1 fruit fly cellular context compared by ENCODE assay signal in genomic region chr3R:17941086-17941485, dm6.
TF ChIP-seq lines count a peak whose summit lies in the region.

No protein-coding gene starts in this region.

TF ChIP-seq in whole organism, embryonic, 481 proteins besides CTCF, POLR2A, EP300 and RAD21 (continued from another document and continues in another):
- no peak for TF ChIP-seq dati (GFP tag; IDR thresholded peaks at IDR 0.05; lab: Robert Waterston, UW)
- TF ChIP-seq Atf6 (GFP tag; IDR thresholded peaks at IDR 0.05; lab: Robert Waterston, UW), result no peak
- TF ChIP-seq Bgb (GFP tag; IDR thresholded peaks at IDR 0.05; lab: Robert Waterston, UW; ENCODE audit: partially characterized antibody), result no peak
- TF ChIP-seq CG6791 (GFP tag; IDR thresholded peaks at IDR 0.05; lab: Robert Waterston, UW; ENCODE audit: partially characterized antibody), result no peak
- peak; percentile 21 for TF ChIP-seq Asciz (GFP tag; optimal IDR thresholded peaks at IDR 0.05; lab: Kevin White, UChicago)
- TF ChIP-seq CG4707 (GFP tag; optimal IDR thresholded peaks at IDR 0.05; lab: Kevin White, UChicago), result no peak
- peak; percentile 22 for TF ChIP-seq Pdp1 (GFP tag; optimal IDR thresholded peaks at IDR 0.05; lab: Kevin White, UChicago)
- no peak for TF ChIP-seq pho (GFP tag; optimal IDR thresholded peaks at IDR 0.05; lab: Kevin White, UChicago)
- no peak for TF ChIP-seq CG10543 (GFP tag; optimal IDR thresholded peaks at IDR 0.05; lab: Kevin White, UChicago)
- no peak for TF ChIP-seq CG6854 (GFP tag; optimal IDR thresholded peaks at IDR 0.05; lab: Kevin White, UChicago)
- TF ChIP-seq CG12942 (GFP tag; optimal IDR thresholded peaks at IDR 0.05; lab: Kevin White, UChicago), result peak; percentile 59
- no peak for TF ChIP-seq Hand (GFP tag; optimal IDR thresholded peaks at IDR 0.05; lab: Kevin White, UChicago)
- TF ChIP-seq org-1 (GFP tag; optimal IDR thresholded peaks at IDR 0.05; lab: Kevin White, UChicago), result peak; percentile 54
- TF ChIP-seq jing (GFP tag; optimal IDR thresholded peaks at IDR 0.05; lab: Kevin White, UChicago), result peak; percentile 26
- no peak for TF ChIP-seq gsb (GFP tag; IDR thresholded peaks at IDR 0.05; lab: Robert Waterston, UW)
- TF ChIP-seq CG11504 (tag; optimal IDR thresholded peaks at IDR 0.05; lab: Kevin White, UChicago), result peak; percentile 65
- TF ChIP-seq unc-4 (GFP tag; IDR thresholded peaks at IDR 0.05; lab: Robert Waterston, UW; ENCODE audit: partially characterized antibody), result no peak
- peak; percentile 20 for TF ChIP-seq Atf-2 (GFP tag; optimal IDR thresholded peaks at IDR 0.05; lab: Kevin White, UChicago)
- no peak for TF ChIP-seq CG16779 (GFP tag; IDR thresholded peaks at IDR 0.05; lab: Robert Waterston, UW)
- TF ChIP-seq Sry-β (GFP tag; optimal IDR thresholded peaks at IDR 0.05; lab: Kevin White, UChicago), result no peak
- no peak for TF ChIP-seq al (GFP tag; IDR thresholded peaks at IDR 0.05; lab: Robert Waterston, UW)
- TF ChIP-seq Xbp1 (GFP tag; optimal IDR thresholded peaks at IDR 0.05; lab: Kevin White, UChicago), result peak; percentile 58
- peak in 1 of 3 experiments; percentile 91 for TF ChIP-seq lola (GFP tag; optimal IDR thresholded peaks at IDR 0.05; lab: Kevin White, UChicago)
- TF ChIP-seq hth (optimal IDR thresholded peaks at IDR 0.05; lab: Kevin White, UChicago), result no peak
- TF ChIP-seq twi (tag; optimal IDR thresholded peaks at IDR 0.05; lab: Kevin White, UChicago), result peak; percentile 48
- no peak for TF ChIP-seq CG31365 (tag; optimal IDR thresholded peaks at IDR 0.05; lab: Kevin White, UChicago)
- TF ChIP-seq Gsc (GFP tag; IDR thresholded peaks at IDR 0.05; lab: Robert Waterston, UW), result peak; percentile 53
- no peak for TF ChIP-seq Dip2 (GFP tag; IDR thresholded peaks at IDR 0.05; lab: Robert Waterston, UW)
- peak; percentile 32 for TF ChIP-seq CG17568 (GFP tag; optimal IDR thresholded peaks at IDR 0.05; lab: Kevin White, UChicago)
- no peak for TF ChIP-seq stc (GFP tag; IDR thresholded peaks at IDR 0.05; lab: Robert Waterston, UW)
- TF ChIP-seq ac (GFP tag; optimal IDR thresholded peaks at IDR 0.05; lab: Kevin White, UChicago), result peak; percentile 100
- peak; percentile 80 for TF ChIP-seq CG6813 (GFP tag; optimal IDR thresholded peaks at IDR 0.05; lab: Kevin White, UChicago)
- peak; percentile 56 for TF ChIP-seq CG10366 (GFP tag; IDR thresholded peaks at IDR 0.05; lab: Robert Waterston, UW)
- no peak for TF ChIP-seq CG13287 (GFP tag; IDR thresholded peaks at IDR 0.05; lab: Robert Waterston, UW; ENCODE audit: partially characterized antibody)
- TF ChIP-seq CG12071 (GFP tag; optimal IDR thresholded peaks at IDR 0.05; lab: Kevin White, UChicago), result no peak
- TF ChIP-seq CG7357 (GFP tag; IDR thresholded peaks at IDR 0.05; lab: Robert Waterston, UW), result peak; percentile 53; the same call in 1 of the 3 replicates
- TF ChIP-seq emc (GFP tag; optimal IDR thresholded peaks at IDR 0.05; lab: Kevin White, UChicago), result no peak
- no peak for TF ChIP-seq ash1 (GFP tag; optimal IDR thresholded peaks at IDR 0.05; lab: Kevin White, UChicago)
- no peak for TF ChIP-seq D19B (GFP tag; optimal IDR thresholded peaks at IDR 0.05; lab: Kevin White, UChicago)
- TF ChIP-seq h (optimal IDR thresholded peaks at IDR 0.05; lab: Kevin White, UChicago), result no peak
- no peak for TF ChIP-seq CG2129 (GFP tag; IDR thresholded peaks at IDR 0.05; lab: Robert Waterston, UW; ENCODE audit: partially characterized antibody)
- TF ChIP-seq so (GFP tag; IDR thresholded peaks at IDR 0.05; lab: Robert Waterston, UW), result no peak
- no peak for TF ChIP-seq fru (optimal IDR thresholded peaks at IDR 0.05; lab: Kevin White, UChicago)
- TF ChIP-seq cas (GFP tag; IDR thresholded peaks at IDR 0.05; lab: Robert Waterston, UW), result no peak
- peak; percentile 10; the same call in 1 of the 2 replicates for TF ChIP-seq klu (GFP tag; IDR thresholded peaks at IDR 0.05; lab: Robert Waterston, UW)
- no peak for TF ChIP-seq Dad (GFP tag; optimal IDR thresholded peaks at IDR 0.05; lab: Kevin White, UChicago)
- peak; percentile 61; the same call in 1 of the 2 replicates for TF ChIP-seq Ada2b (GFP tag; IDR thresholded peaks at IDR 0.05; lab: Robert Waterston, UW)
- no peak for TF ChIP-seq prd (optimal IDR thresholded peaks at IDR 0.05; lab: Kevin White, UChicago)
- TF ChIP-seq prd (GFP tag; IDR thresholded peaks at IDR 0.05; lab: Robert Waterston, UW), result peak; percentile 94
- no peak for TF ChIP-seq CG14965 (GFP tag; optimal IDR thresholded peaks at IDR 0.05; lab: Kevin White, UChicago; ENCODE audit: borderline replicate concordance)
- TF ChIP-seq sna (GFP tag; IDR thresholded peaks at IDR 0.05; lab: Robert Waterston, UW; ENCODE audit: partially characterized antibody), result no peak
- peak; percentile 53 for TF ChIP-seq CG18619 (GFP tag; optimal IDR thresholded peaks at IDR 0.05; lab: Kevin White, UChicago)
- TF ChIP-seq CG8924 (tag; optimal IDR thresholded peaks at IDR 0.05; lab: Kevin White, UChicago), result peak; percentile 73
- TF ChIP-seq CG5180 (GFP tag; optimal IDR thresholded peaks at IDR 0.05; lab: Kevin White, UChicago), result peak; percentile 44
- TF ChIP-seq fd3F (GFP tag; optimal IDR thresholded peaks at IDR 0.05; lab: Kevin White, UChicago), result no peak
- peak; percentile 44 for TF ChIP-seq Max (GFP tag; optimal IDR thresholded peaks at IDR 0.05; lab: Kevin White, UChicago)
- no peak for TF ChIP-seq bowl (GFP tag; IDR thresholded peaks at IDR 0.05; lab: Robert Waterston, UW)
- TF ChIP-seq CG30403 (GFP tag; optimal IDR thresholded peaks at IDR 0.05; lab: Kevin White, UChicago), result peak; percentile 57
- no peak for TF ChIP-seq slou (GFP tag; optimal IDR thresholded peaks at IDR 0.05; lab: Kevin White, UChicago)
- no peak for TF ChIP-seq hbn (GFP tag; IDR thresholded peaks at IDR 0.05; lab: Robert Waterston, UW; ENCODE audit: partially characterized antibody)
- TF ChIP-seq scrt (GFP tag; optimal IDR thresholded peaks at IDR 0.05; lab: Kevin White, UChicago), result peak; percentile 5
- no peak for TF ChIP-seq nom (GFP tag; optimal IDR thresholded peaks at IDR 0.05; lab: Kevin White, UChicago)
- TF ChIP-seq C15 (GFP tag; IDR thresholded peaks at IDR 0.05; lab: Robert Waterston, UW), result no peak
- TF ChIP-seq Side (GFP tag; optimal IDR thresholded peaks at IDR 0.05; lab: Kevin White, UChicago), result no peak
- peak; percentile 88 for TF ChIP-seq CG14710 (tag; optimal IDR thresholded peaks at IDR 0.05; lab: Kevin White, UChicago)
- no peak for TF ChIP-seq CG32767 (GFP tag; IDR thresholded peaks at IDR 0.05; lab: Robert Waterston, UW)
- no peak for TF ChIP-seq Hr78 (GFP tag; optimal IDR thresholded peaks at IDR 0.05; lab: Kevin White, UChicago)
- TF ChIP-seq dmrt99B (tag; optimal IDR thresholded peaks at IDR 0.05; lab: Kevin White, UChicago), result peak; percentile 46
- no peak for TF ChIP-seq jigr1 (GFP tag; IDR thresholded peaks at IDR 0.05; lab: Robert Waterston, UW)
- TF ChIP-seq CG10959 (GFP tag; IDR thresholded peaks at IDR 0.05; lab: Robert Waterston, UW), result peak; percentile 93
- peak; percentile 71 for TF ChIP-seq CG10209 (GFP tag; optimal IDR thresholded peaks at IDR 0.05; lab: Kevin White, UChicago)
- no peak for TF ChIP-seq CG43689 (GFP tag; IDR thresholded peaks at IDR 0.05; lab: Robert Waterston, UW)
- peak; percentile 79 for TF ChIP-seq CG7271 (tag; optimal IDR thresholded peaks at IDR 0.05; lab: Kevin White, UChicago)
- no peak for TF ChIP-seq br (optimal IDR thresholded peaks at IDR 0.05; lab: Kevin White, UChicago)
- no peak for TF ChIP-seq shn (GFP tag; optimal IDR thresholded peaks at IDR 0.05; lab: Kevin White, UChicago)
- no peak for TF ChIP-seq vnd (GFP tag; IDR thresholded peaks at IDR 0.05; lab: Robert Waterston, UW; ENCODE audit: partially characterized antibody)
- TF ChIP-seq Chrac-16 (GFP tag; optimal IDR thresholded peaks at IDR 0.05; lab: Kevin White, UChicago), result peak; percentile 79
- no peak for TF ChIP-seq Trl (optimal IDR thresholded peaks at IDR 0.05; lab: Kevin White, UChicago)
- no peak for TF ChIP-seq Trl (GFP tag; optimal IDR thresholded peaks at IDR 0.05; lab: Kevin White, UChicago)
- peak; percentile 57 for TF ChIP-seq nerfin-1 (tag; optimal IDR thresholded peaks at IDR 0.05; lab: Kevin White, UChicago)
- no peak for TF ChIP-seq ab (GFP tag; optimal IDR thresholded peaks at IDR 0.05; lab: Kevin White, UChicago)
- TF ChIP-seq CG10321 (GFP tag; IDR thresholded peaks at IDR 0.05; lab: Robert Waterston, UW), result no peak
- no peak for TF ChIP-seq z (GFP tag; IDR thresholded peaks at IDR 0.05; lab: Robert Waterston, UW)
- no peak for TF ChIP-seq en (GFP tag; optimal IDR thresholded peaks at IDR 0.05; lab: Kevin White, UChicago)
- TF ChIP-seq CG30431 (GFP tag; optimal IDR thresholded peaks at IDR 0.05; lab: Kevin White, UChicago), result peak; percentile 75
- no peak for TF ChIP-seq CG8944 (GFP tag; optimal IDR thresholded peaks at IDR 0.05; lab: Kevin White, UChicago)
- peak; percentile 62 for TF ChIP-seq Drgx (GFP tag; IDR thresholded peaks at IDR 0.05; lab: Robert Waterston, UW)
- peak; percentile 40 for TF ChIP-seq Atf3 (GFP tag; optimal IDR thresholded peaks at IDR 0.05; lab: Kevin White, UChicago)
- TF ChIP-seq cato (GFP tag; optimal IDR thresholded peaks at IDR 0.05; lab: Kevin White, UChicago; ENCODE audit: borderline replicate concordance), result peak; percentile 53
- TF ChIP-seq slp2 (GFP tag; optimal IDR thresholded peaks at IDR 0.05; lab: Kevin White, UChicago), result no peak
- TF ChIP-seq kay (GFP tag; optimal IDR thresholded peaks at IDR 0.05; lab: Kevin White, UChicago), result no peak
- no peak for TF ChIP-seq BtbVII (GFP tag; optimal IDR thresholded peaks at IDR 0.05; lab: Kevin White, UChicago)
- TF ChIP-seq Sry-δ (GFP tag; optimal IDR thresholded peaks at IDR 0.05; lab: Kevin White, UChicago), result no peak
- no peak for TF ChIP-seq p53 (GFP tag; optimal IDR thresholded peaks at IDR 0.05; lab: Kevin White, UChicago)
- TF ChIP-seq CG1529 (GFP tag; optimal IDR thresholded peaks at IDR 0.05; lab: Kevin White, UChicago), result peak; percentile 63
- no peak for TF ChIP-seq pfk (GFP tag; optimal IDR thresholded peaks at IDR 0.05; lab: Kevin White, UChicago)
- TF ChIP-seq zf30C (GFP tag; optimal IDR thresholded peaks at IDR 0.05; lab: Kevin White, UChicago), result peak; percentile 94
- no peak for TF ChIP-seq slbo (GFP tag; IDR thresholded peaks at IDR 0.05; lab: Robert Waterston, UW)
- TF ChIP-seq CG12104 (GFP tag; optimal IDR thresholded peaks at IDR 0.05; lab: Kevin White, UChicago), result peak; percentile 56
- TF ChIP-seq CG11085 (GFP tag; IDR thresholded peaks at IDR 0.05; lab: Robert Waterston, UW), result 0 out of 2 replicates have a peak, but pooled peaks have one; percentile 38
- no peak for TF ChIP-seq CG9609 (GFP tag; optimal IDR thresholded peaks at IDR 0.05; lab: Kevin White, UChicago)
- TF ChIP-seq CG5953 (GFP tag; IDR thresholded peaks at IDR 0.05; lab: Robert Waterston, UW), result peak; percentile 19; the same call in 1 of the 2 replicates
- no peak for TF ChIP-seq CG11247 (GFP tag; IDR thresholded peaks at IDR 0.05; lab: Robert Waterston, UW)
- TF ChIP-seq CG5245 (GFP tag; optimal IDR thresholded peaks at IDR 0.05; lab: Kevin White, UChicago), result peak; percentile 48
- no peak; the same call in 2 of the 3 replicates for TF ChIP-seq B-H1 (GFP tag; IDR thresholded peaks at IDR 0.05; lab: Robert Waterston, UW)
- TF ChIP-seq Fer1 (GFP tag; optimal IDR thresholded peaks at IDR 0.05; lab: Kevin White, UChicago), result peak; percentile 22
- TF ChIP-seq BEAF-32 (GFP tag; optimal IDR thresholded peaks at IDR 0.05; lab: Kevin White, UChicago), result no peak
- TF ChIP-seq kah (GFP tag; optimal IDR thresholded peaks at IDR 0.05; lab: Kevin White, UChicago), result peak; percentile 11
- no peak for TF ChIP-seq CG9215 (GFP tag; IDR thresholded peaks at IDR 0.05; lab: Robert Waterston, UW)
- no peak for TF ChIP-seq Dref (GFP tag; IDR thresholded peaks at IDR 0.05; lab: Robert Waterston, UW)
- no peak for TF ChIP-seq Hey (tag; optimal IDR thresholded peaks at IDR 0.05; lab: Kevin White, UChicago)
- no peak for TF ChIP-seq Antp (GFP tag; optimal IDR thresholded peaks at IDR 0.05; lab: Kevin White, UChicago)
- TF ChIP-seq Hmx (GFP tag; optimal IDR thresholded peaks at IDR 0.05; lab: Kevin White, UChicago), result no peak
- TF ChIP-seq Vsx1 (GFP tag; optimal IDR thresholded peaks at IDR 0.05; lab: Kevin White, UChicago), result peak; percentile 16
- peak; percentile 16 for TF ChIP-seq Jarid2 (GFP tag; optimal IDR thresholded peaks at IDR 0.05; lab: Kevin White, UChicago)
- no peak for TF ChIP-seq Ravus (GFP tag; IDR thresholded peaks at IDR 0.05; lab: Robert Waterston, UW)
- TF ChIP-seq CG7928 (GFP tag; optimal IDR thresholded peaks at IDR 0.05; lab: Kevin White, UChicago), result no peak
- peak; percentile 16 for TF ChIP-seq ind (GFP tag; optimal IDR thresholded peaks at IDR 0.05; lab: Kevin White, UChicago)
- peak; percentile 80 for TF ChIP-seq vvl (GFP tag; IDR thresholded peaks at IDR 0.05; lab: Robert Waterston, UW)
- TF ChIP-seq CG10979 (tag; optimal IDR thresholded peaks at IDR 0.05; lab: Kevin White, UChicago), result peak; percentile 89
- TF ChIP-seq CG2875 (GFP tag; optimal IDR thresholded peaks at IDR 0.05; lab: Kevin White, UChicago), result peak; percentile 58
- peak; percentile 35 for TF ChIP-seq lab (GFP tag; optimal IDR thresholded peaks at IDR 0.05; lab: Kevin White, UChicago)
- TF ChIP-seq Dp (GFP tag; optimal IDR thresholded peaks at IDR 0.05; lab: Kevin White, UChicago), result no peak
- TF ChIP-seq CG3407 (GFP tag; optimal IDR thresholded peaks at IDR 0.05; lab: Kevin White, UChicago), result peak; percentile 16
- peak; percentile 57 for TF ChIP-seq Rx (GFP tag; IDR thresholded peaks at IDR 0.05; lab: Robert Waterston, UW)
- TF ChIP-seq CG10147 (GFP tag; optimal IDR thresholded peaks at IDR 0.05; lab: Kevin White, UChicago), result peak; percentile 18
- no peak for TF ChIP-seq rib (GFP tag; IDR thresholded peaks at IDR 0.05; lab: Robert Waterston, UW)
- TF ChIP-seq wdn (GFP tag; IDR thresholded peaks at IDR 0.05; lab: Robert Waterston, UW), result no peak
- peak; percentile 49 for TF ChIP-seq MTF-1 (GFP tag; optimal IDR thresholded peaks at IDR 0.05; lab: Kevin White, UChicago; ENCODE audit: borderline replicate concordance)
- no peak for TF ChIP-seq Eip74EF (GFP tag; optimal IDR thresholded peaks at IDR 0.05; lab: Kevin White, UChicago)
- peak; percentile 75 for TF ChIP-seq onecut (GFP tag; IDR thresholded peaks at IDR 0.05; lab: Robert Waterston, UW)
- TF ChIP-seq dan (GFP tag; IDR thresholded peaks at IDR 0.05; lab: Robert Waterston, UW), result peak; percentile 53
- TF ChIP-seq dmrt11E (tag; optimal IDR thresholded peaks at IDR 0.05; lab: Kevin White, UChicago), result peak; percentile 96
- peak; percentile 56 for TF ChIP-seq CG8359 (GFP tag; optimal IDR thresholded peaks at IDR 0.05; lab: Kevin White, UChicago; ENCODE audit: borderline replicate concordance)
- TF ChIP-seq cad (GFP tag; optimal IDR thresholded peaks at IDR 0.05; lab: Kevin White, UChicago), result no peak
